Fruit fly (Drosophila melanogaster) whole organism, embryonic: ENCODE results near the gene Lasp.

ENCODE experiments used
- Abd-B ChIP-seq: fragments of 200-800 bp; sonication (Bioruptor generic); optimal IDR thresholded peaks from 2 replicates; lab custom pipeline; 2018; ENCODE audit warnings: missing biosample characterization, mild to moderate bottlenecking, missing genetic modification characterization, moderate library complexity
- Awh ChIP-seq: fragments of 200-800 bp; sonication (Bioruptor generic); IDR thresholded peaks from 2 replicates; pipeline ENCODE4, ENCODE4 v1.3.6; 2022; ENCODE audit warnings: missing biosample characterization, missing genetic modification characterization
- Blimp-1 ChIP-seq: fragments of 200-800 bp; sonication (Bioruptor generic); optimal IDR thresholded peaks from 3 replicates; lab custom pipeline; 2018; ENCODE audit warnings: missing biosample characterization, missing genetic modification characterization, mild to moderate bottlenecking, moderate library complexity, missing genetic modification reagents
- CG10431 ChIP-seq: fragments of 200-800 bp; sonication (Bioruptor generic); optimal IDR thresholded peaks from 3 replicates; lab custom pipeline; 2018; ENCODE audit warnings: missing biosample characterization, mild to moderate bottlenecking, missing genetic modification characterization
- CG10654 ChIP-seq: fragments of 200-800 bp; sonication (Bioruptor generic); optimal IDR thresholded peaks from 2 replicates; lab custom pipeline; 2016; ENCODE audit warnings: missing biosample characterization, missing genetic modification characterization
- CG11696 ChIP-seq: fragments of 200-800 bp; sonication (Bioruptor generic); IDR thresholded peaks from 2 replicates; pipeline ENCODE4 v1.3.6; 2022; ENCODE audit warnings: missing biosample characterization, missing genetic modification characterization
- CG12659 ChIP-seq: fragments of 200-800 bp; sonication (Bioruptor generic); optimal IDR thresholded peaks from 3 replicates; lab custom pipeline; 2017; ENCODE audit warnings: mild to moderate bottlenecking, missing biosample characterization, missing genetic modification reagents, missing genetic modification characterization
- CG13424 ChIP-seq: fragments of 200-800 bp; sonication (Bioruptor generic); optimal IDR thresholded peaks from 2 replicates; lab custom pipeline; 2019; ENCODE audit warnings: missing biosample characterization, mild to moderate bottlenecking, missing genetic modification characterization, moderate library complexity
- CG15696 ChIP-seq: fragments of 200-800 bp; sonication (Bioruptor generic); optimal IDR thresholded peaks from 2 replicates; lab custom pipeline; 2019; ENCODE audit warnings: missing biosample characterization, mild to moderate bottlenecking, missing genetic modification characterization, moderate library complexity
- CG16813 ChIP-seq: fragments of 200-800 bp; sonication (Bioruptor generic); IDR thresholded peaks from 3 replicates; pipeline ENCODE4 v1.3.6; 2022; ENCODE audit warnings: missing biosample characterization, missing genetic modification characterization; ENCODE audit not compliant: partially characterized antibody
- CG1832 ChIP-seq: fragments of 200-800 bp; sonication (Bioruptor generic); optimal IDR thresholded peaks from 2 replicates; lab custom pipeline; 2017; ENCODE audit warnings: missing biosample characterization, mild to moderate bottlenecking, missing genetic modification characterization, inconsistent platforms
- CG2712 ChIP-seq: fragments of 200-800 bp; optimal IDR thresholded peaks from 3 replicates; lab custom pipeline; 2019; ENCODE audit warnings: missing biosample characterization, mild to moderate bottlenecking, missing genetic modification characterization, moderate library complexity
- CG2889 ChIP-seq: fragments of 200-800 bp; sonication (Bioruptor generic); IDR thresholded peaks from 3 replicates; pipeline ENCODE4 v1.3.6; 2022; ENCODE audit warnings: missing biosample characterization, missing genetic modification characterization
- CG30020 ChIP-seq: fragments of 200-800 bp; optimal IDR thresholded peaks from 2 replicates; lab custom pipeline; 2019; ENCODE audit warnings: missing biosample characterization, mild to moderate bottlenecking, missing genetic modification characterization, moderate library complexity
- CG31224 ChIP-seq: fragments of 200-800 bp; sonication (Bioruptor generic); IDR thresholded peaks from 2 replicates; pipeline ENCODE4 v1.3.6; 2022; ENCODE audit warnings: missing biosample characterization, missing genetic modification characterization
- CG32532 ChIP-seq: fragments of 200-800 bp; sonication (Bioruptor generic); IDR thresholded peaks from 2 replicates; pipeline ENCODE4 v1.3.6; 2022; ENCODE audit warnings: missing biosample characterization, missing genetic modification characterization
- CG34422 ChIP-seq: fragments of 200-800 bp; sonication (Bioruptor generic); IDR thresholded peaks from 3 replicates; pipeline ENCODE4 v1.3.6; 2022; ENCODE audit warnings: missing biosample characterization, missing genetic modification characterization
- CG4360 ChIP-seq: fragments of 200-800 bp; sonication (Bioruptor generic); IDR thresholded peaks from 2 replicates; pipeline ENCODE4 v1.3.6; 2022; ENCODE audit warnings: missing biosample characterization, missing genetic modification characterization
- CG6689 ChIP-seq: fragments of 200-800 bp; sonication (Bioruptor generic); IDR thresholded peaks from 2 replicates; pipeline ENCODE4 v1.3.6; 2022; ENCODE audit warnings: missing biosample characterization, missing genetic modification characterization
- CG6813 ChIP-seq: fragments of 200-800 bp; sonication (Bioruptor generic); optimal IDR thresholded peaks from 2 replicates; lab custom pipeline; 2017; ENCODE audit warnings: missing biosample characterization, missing genetic modification characterization, mild to moderate bottlenecking, moderate library complexity, missing genetic modification reagents
- CG7839 ChIP-seq: fragments of 200-800 bp; sonication (Bioruptor generic); optimal IDR thresholded peaks from 3 replicates; lab custom pipeline; 2018; ENCODE audit warnings: missing biosample characterization, mild to moderate bottlenecking, missing genetic modification characterization, moderate library complexity
- CG9817 ChIP-seq: fragments of 200-800 bp; sonication (Bioruptor generic); optimal IDR thresholded peaks from 2 replicates; lab custom pipeline; 2018; ENCODE audit warnings: missing biosample characterization, mild to moderate bottlenecking, missing genetic modification characterization, moderate library complexity
- D19B ChIP-seq: fragments of 200-800 bp; sonication (Bioruptor generic); optimal IDR thresholded peaks from 2 replicates; lab custom pipeline; 2017; ENCODE audit warnings: missing biosample characterization, mild to moderate bottlenecking, missing genetic modification characterization
- Doc3 ChIP-seq: fragments of 200-800 bp; sonication (Bioruptor generic); IDR thresholded peaks from 3 replicates; pipeline ENCODE4 v1.3.6; 2022; ENCODE audit warnings: missing biosample characterization, missing genetic modification characterization; ENCODE audit not compliant: partially characterized antibody
- Eip74EF ChIP-seq, 2 experiments: fragments of 200-800 bp in 1 of 2; fragments of >200 bp in 1 of 2; sonication (Bioruptor generic) in 1 of 2; optimal IDR thresholded peaks; 2 replicates each; lab custom pipeline; 2017 to 2019; ENCODE audit warnings: missing biosample characterization in 2 of 2, missing genetic modification characterization in 2 of 2, mild to moderate bottlenecking in 1 of 2, moderate library complexity in 1 of 2
- Ets65A ChIP-seq: fragments of 200-800 bp; sonication (Bioruptor generic); peaks from one replicate; lab custom pipeline; 2016; ENCODE audit warnings: missing biosample characterization, missing genetic modification characterization
- Hmr ChIP-seq: fragments of 200-800 bp; sonication (Bioruptor generic); optimal IDR thresholded peaks from 3 replicates; lab custom pipeline; 2017; ENCODE audit warnings: mild to moderate bottlenecking, missing biosample characterization, missing genetic modification reagents, missing genetic modification characterization
- Med ChIP-seq: fragments of 200-800 bp; sonication (Bioruptor generic); peaks from one replicate; lab custom pipeline; 2016; ENCODE audit warnings: missing biosample characterization, missing genetic modification characterization, mild to moderate bottlenecking, inconsistent platforms, moderate library complexity
- Ptx1 ChIP-seq: fragments of 200-800 bp; sonication (Bioruptor generic); IDR thresholded peaks from 2 replicates; pipeline ENCODE4 v1.3.6; 2022; ENCODE audit warnings: missing biosample characterization, missing genetic modification characterization
- aop ChIP-seq: fragments of 200-800 bp; sonication (Bioruptor generic); IDR thresholded peaks from 2 replicates; pipeline ENCODE4 v1.3.6; 2022; ENCODE audit warnings: missing biosample characterization, missing genetic modification characterization
- chinmo ChIP-seq: fragments of 200-800 bp; sonication (Bioruptor generic); IDR thresholded peaks from 4 replicates; pipeline ENCODE4 v1.3.6; 2022; ENCODE audit warnings: missing biosample characterization, missing genetic modification characterization; ENCODE audit not compliant: partially characterized antibody
- dm ChIP-seq: fragments of 200-800 bp; sonication (Bioruptor generic); optimal IDR thresholded peaks from 3 replicates; lab custom pipeline; 2016; ENCODE audit warnings: missing biosample characterization, missing genetic modification characterization
- esg ChIP-seq: fragments of 200-800 bp; sonication (Bioruptor generic); conservative IDR thresholded peaks from 2 replicates; pipeline ENCODE4 v1.3.6; 2022; ENCODE audit warnings: missing biosample characterization, missing genetic modification characterization
- gem ChIP-seq: fragments of 200-800 bp; sonication (Bioruptor generic); optimal IDR thresholded peaks from 2 replicates; lab custom pipeline; 2019; ENCODE audit warnings: missing biosample characterization, mild to moderate bottlenecking, missing genetic modification characterization, moderate library complexity
- grau ChIP-seq: fragments of 200-800 bp; optimal IDR thresholded peaks from 3 replicates; lab custom pipeline; 2019; ENCODE audit warnings: missing biosample characterization, mild to moderate bottlenecking, missing genetic modification characterization, moderate library complexity
- hkb ChIP-seq, 2 experiments: fragments of 200-800 bp in 1 of 2; fragments of >200 bp in 1 of 2; sonication (Bioruptor generic) in 1 of 2; IDR thresholded peaks in 1 of 2; optimal IDR thresholded peaks in 1 of 2; 2 replicates each; pipeline versions ENCODE4 v1.3.6 to Lab custom; 2017 to 2022; ENCODE audit warnings: missing biosample characterization in 1 of 2, missing genetic modification characterization in 1 of 2
- ken ChIP-seq: fragments of 200-800 bp; sonication (Bioruptor generic); IDR thresholded peaks from 3 replicates; pipeline ENCODE4 v1.3.6; 2022; ENCODE audit warnings: missing biosample characterization, missing genetic modification characterization
- kni ChIP-seq: fragments of 200-800 bp; sonication (Bioruptor generic); optimal IDR thresholded peaks from 3 replicates; lab custom pipeline; 2017; ENCODE audit warnings: mild to moderate bottlenecking, missing biosample characterization, missing genetic modification reagents, missing genetic modification characterization
- maf-S ChIP-seq: fragments of 200-800 bp; sonication (Bioruptor generic); optimal IDR thresholded peaks from 2 replicates; lab custom pipeline; 2016; ENCODE audit warnings: missing biosample characterization, missing genetic modification characterization
- nom ChIP-seq: fragments of 200-800 bp; sonication (Bioruptor generic); optimal IDR thresholded peaks from 2 replicates; lab custom pipeline; 2017; ENCODE audit warnings: missing biosample characterization, missing genetic modification characterization, mild to moderate bottlenecking, moderate library complexity, missing genetic modification reagents
- onecut ChIP-seq: fragments of 200-800 bp; sonication (Bioruptor generic); IDR thresholded peaks from 2 replicates; pipeline ENCODE4 v1.3.6; 2022; ENCODE audit warnings: missing biosample characterization, missing genetic modification characterization
- salm ChIP-seq: fragments of 200-800 bp; sonication (Bioruptor generic); optimal IDR thresholded peaks from 2 replicates; lab custom pipeline; 2018; ENCODE audit warnings: missing biosample characterization, mild to moderate bottlenecking, missing genetic modification characterization
- sens-2 ChIP-seq: fragments of 200-800 bp; sonication (Bioruptor generic); IDR thresholded peaks from 2 replicates; pipeline ENCODE4 v1.3.6; 2022; ENCODE audit warnings: missing biosample characterization, missing genetic modification characterization
- sima ChIP-seq: fragments of 200-800 bp; sonication (Bioruptor generic); optimal IDR thresholded peaks from 2 replicates; lab custom pipeline; 2016; ENCODE audit warnings: missing biosample characterization, missing genetic modification characterization
- slbo ChIP-seq: fragments of 200-800 bp; sonication (Bioruptor generic); IDR thresholded peaks from 2 replicates; pipeline ENCODE4 v1.3.6; 2022; ENCODE audit warnings: missing biosample characterization, missing genetic modification characterization
- ttk ChIP-seq: fragments of 200-800 bp; sonication (Bioruptor generic); IDR thresholded peaks from 2 replicates; pipeline ENCODE4 v2.1.2; 2022; ENCODE audit warnings: missing biosample characterization, missing genetic modification characterization
- vvl ChIP-seq: fragments of 200-800 bp; sonication (Bioruptor generic); IDR thresholded peaks from 2 replicates; pipeline ENCODE4 v1.3.6; 2022; ENCODE audit warnings: missing biosample characterization, missing genetic modification characterization

The Lasp gene

DNA sequence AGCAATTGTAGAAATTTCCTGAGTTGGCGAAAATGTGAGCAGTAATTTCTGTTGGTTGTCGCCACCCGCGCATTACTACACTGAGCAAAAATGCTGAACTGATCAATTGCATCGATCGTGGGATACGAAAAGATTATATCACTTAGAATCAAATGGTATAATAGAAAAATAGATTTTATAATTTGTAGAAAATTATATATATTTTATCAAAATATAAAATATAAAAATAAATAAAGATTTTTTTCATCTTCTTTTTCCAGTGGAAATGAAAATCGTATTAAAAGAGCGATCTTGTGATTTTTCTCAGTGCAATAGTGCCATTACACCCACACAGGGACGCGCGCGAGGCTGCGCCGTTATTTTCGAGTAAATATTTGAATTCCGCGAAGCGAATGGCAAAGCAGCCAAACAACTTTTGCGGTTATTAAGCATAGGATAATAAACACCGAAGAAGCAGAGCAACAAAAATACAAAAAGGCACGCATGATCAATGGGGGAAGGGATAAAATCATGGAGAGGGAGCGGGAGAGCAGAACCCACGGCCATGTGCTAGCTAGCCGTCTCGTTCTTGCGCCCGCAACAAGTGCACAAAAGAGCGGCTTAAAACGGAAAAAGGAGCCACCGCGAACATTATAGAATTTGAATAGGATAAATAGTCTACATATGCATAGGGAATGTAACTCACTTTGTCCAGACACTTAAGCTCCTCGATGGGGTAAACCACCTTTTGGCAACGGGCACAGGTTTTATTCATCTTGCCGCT is 1.0 kb downstream of the Lasp start (continued):
- peak; percentile 68 for TF ChIP-seq Med (GFP tag; lab: Kevin White, UChicago)
- peak; percentile 6 for TF ChIP-seq CG13424 (tag; lab: Kevin White, UChicago)
- peak; percentile 59 for TF ChIP-seq Abd-B (GFP tag; lab: Kevin White, UChicago)
- TF ChIP-seq CG9817 (tag; lab: Kevin White, UChicago): peak; percentile 24
- TF ChIP-seq CG10654: peak; percentile 41
- TF ChIP-seq salm: peak; percentile 10
- TF ChIP-seq ken: 0 out of 3 replicates have a peak, but pooled peaks have one; percentile 32
- TF ChIP-seq sima: no peak
- peak; percentile 60 for TF ChIP-seq CG6689 (GFP tag; lab: Robert Waterston, UW)
- TF ChIP-seq grau: peak; percentile 42
- 0 out of 2 replicates have a peak, but pooled peaks have one; percentile 8 for TF ChIP-seq CG31224 (GFP tag; lab: Robert Waterston, UW)
- peak; percentile 75 for TF ChIP-seq gem (tag; lab: Kevin White, UChicago)
- peak in 1 of 2 experiments; percentile 3 for TF ChIP-seq Eip74EF (GFP tag; optimal IDR thresholded peaks at IDR 0.05; lab: Kevin White, UChicago)
- TF ChIP-seq esg: peak; percentile 22; the same call in 1 of the 2 replicates
- TF ChIP-seq CG2712 (tag; lab: Kevin White, UChicago): peak; percentile 75
- TF ChIP-seq dm (GFP tag; lab: Kevin White, UChicago): peak; percentile 48
- no peak for TF ChIP-seq nom (GFP tag; lab: Kevin White, UChicago)
- TF ChIP-seq CG30020 (tag; lab: Kevin White, UChicago): no peak
- TF ChIP-seq CG12659 (GFP tag; lab: Kevin White, UChicago): peak; percentile 7
- 0 out of 2 replicates have a peak, but pooled peaks have one; percentile 42 for TF ChIP-seq Awh (GFP tag; lab: Robert Waterston, UW)
- no peak for TF ChIP-seq kni (GFP tag; lab: Kevin White, UChicago)
- TF ChIP-seq Ets65A: peak; percentile 37
- peak; percentile 48 for TF ChIP-seq Blimp-1
- TF ChIP-seq CG34422 (GFP tag; lab: Robert Waterston, UW): 0 out of 3 replicates have a peak, but pooled peaks have one; percentile 10
- no peak for TF ChIP-seq CG2889 (GFP tag; lab: Robert Waterston, UW)
- peak; percentile 60 for TF ChIP-seq Hmr (GFP tag; lab: Kevin White, UChicago)
- peak; percentile 55 for TF ChIP-seq CG15696 (tag; lab: Kevin White, UChicago)
- peak; percentile 66 for TF ChIP-seq CG7839 (tag; lab: Kevin White, UChicago)
- TF ChIP-seq CG6813: peak; percentile 25
- TF ChIP-seq aop (GFP tag; lab: Robert Waterston, UW): no peak

DNA sequence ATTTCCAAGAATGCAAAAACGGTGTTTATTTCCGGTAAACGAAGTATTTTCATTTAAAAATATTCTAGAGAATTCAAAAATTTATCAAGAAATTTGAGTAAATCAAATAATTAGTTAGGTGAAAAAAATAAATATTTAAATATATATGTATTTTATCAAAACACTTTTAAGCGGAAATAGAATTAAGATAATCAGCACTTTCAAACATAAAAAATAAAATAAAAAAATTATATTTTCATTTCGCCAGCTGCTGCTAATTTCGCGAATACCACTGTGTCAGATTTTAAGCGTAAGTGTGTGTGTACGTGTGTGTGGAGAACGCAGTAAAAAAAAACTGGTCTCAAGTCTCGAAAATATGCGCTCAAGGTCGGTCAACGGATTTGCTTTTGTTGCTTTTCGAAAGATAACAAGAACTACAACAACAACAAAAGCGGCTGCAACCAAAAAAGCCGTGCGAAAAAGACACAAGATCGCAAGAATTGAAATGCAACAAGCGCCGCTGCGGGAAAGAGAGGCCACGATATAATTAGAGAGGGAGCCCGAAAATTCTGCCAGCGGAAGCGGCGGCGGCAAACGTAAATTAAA is 1.7 kb downstream of the Lasp start:
- TF ChIP-seq CG11696 (GFP tag; lab: Robert Waterston, UW): peak; percentile 85
- TF ChIP-seq CG32532: peak; percentile 42
- TF ChIP-seq Doc3 (GFP tag; lab: Robert Waterston, UW): 0 out of 3 replicates have a peak, but pooled peaks have one; percentile 11
- no peak for TF ChIP-seq maf-S
- no peak for TF ChIP-seq hkb (optimal IDR thresholded peaks at IDR 0.05; lab: Kevin White, UChicago)
- TF ChIP-seq hkb (GFP tag; IDR thresholded peaks at IDR 0.05; lab: Robert Waterston, UW): peak; percentile 23; the same call in 1 of the 2 replicates
- peak; percentile 8; the same call in 1 of the 2 replicates for TF ChIP-seq vvl
- peak; percentile 87 for TF ChIP-seq chinmo (GFP tag; lab: Robert Waterston, UW)
- no peak for TF ChIP-seq ttk (GFP tag; lab: Robert Waterston, UW)
- TF ChIP-seq D19B: no peak
- TF ChIP-seq gem (tag; lab: Kevin White, UChicago): peak; percentile 7
- TF ChIP-seq sens-2 (GFP tag; lab: Robert Waterston, UW): no peak
- peak; percentile 23; the same call in 1 of the 2 replicates for TF ChIP-seq Ptx1 (GFP tag; lab: Robert Waterston, UW)
- TF ChIP-seq CG16813 (GFP tag; lab: Robert Waterston, UW): 0 out of 3 replicates have a peak, but pooled peaks have one; percentile 11
- peak; percentile 28; the same call in 1 of the 2 replicates for TF ChIP-seq slbo (GFP tag; lab: Robert Waterston, UW)
- peak; percentile 36 for TF ChIP-seq CG1832 (GFP tag; lab: Kevin White, UChicago)
- TF ChIP-seq onecut (GFP tag; lab: Robert Waterston, UW): no peak
- no peak for TF ChIP-seq CG10431 (GFP tag; lab: Kevin White, UChicago)
- peak; percentile 50; the same call in 1 of the 2 replicates for TF ChIP-seq CG4360
